Fruit fly (Drosophila melanogaster) Kc167 (cell line): ENCODE measurements around the gene CG31231.

Source experiments
- Sin3A ChIP-seq: fragments of >200 bp; optimal IDR thresholded peaks from 2 replicates; lab custom pipeline; 2018; ENCODE audit warnings: missing external identifiers
- h ChIP-seq: fragments of >200 bp; optimal IDR thresholded peaks from 3 replicates; lab custom pipeline; 2018; ENCODE audit warnings: missing external identifiers
- ttk ChIP-seq: sonication (Bioruptor generic); optimal IDR thresholded peaks from 2 replicates; lab custom pipeline; 2017; ENCODE audit warnings: missing external identifiers

DNA sequence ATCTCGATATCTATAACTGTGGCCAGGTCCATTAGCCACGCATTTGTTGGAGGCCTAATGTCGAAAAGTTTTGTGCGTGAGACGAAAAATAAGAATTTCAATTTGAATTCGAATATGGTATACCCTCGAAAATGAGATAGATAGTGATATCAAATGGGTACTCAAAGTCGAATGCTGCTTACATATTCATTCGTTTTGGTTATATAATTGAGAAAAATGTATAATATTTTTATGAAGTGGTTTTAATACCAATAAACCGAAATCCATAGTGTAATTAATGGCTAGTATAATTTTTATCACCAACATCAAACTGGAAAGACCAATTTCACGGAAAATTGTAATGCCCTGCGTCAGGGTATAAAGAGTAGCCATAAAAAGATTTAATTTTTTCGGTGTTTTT is 32.1 kb upstream of the CG31231 start:
- TF ChIP-seq Sin3A (lab: Kevin White, UChicago): no peak
- no peak for TF ChIP-seq ttk (lab: Kevin White, UChicago)
- no peak for TF ChIP-seq h (lab: Kevin White, UChicago)
